Worm (Caenorhabditis elegans): ENCODE data around the gene rnp-1.
A peak's percentile ranks its signal among the peaks of the same experiment; 100 is the strongest.

rnp-1 gene

DNA sequence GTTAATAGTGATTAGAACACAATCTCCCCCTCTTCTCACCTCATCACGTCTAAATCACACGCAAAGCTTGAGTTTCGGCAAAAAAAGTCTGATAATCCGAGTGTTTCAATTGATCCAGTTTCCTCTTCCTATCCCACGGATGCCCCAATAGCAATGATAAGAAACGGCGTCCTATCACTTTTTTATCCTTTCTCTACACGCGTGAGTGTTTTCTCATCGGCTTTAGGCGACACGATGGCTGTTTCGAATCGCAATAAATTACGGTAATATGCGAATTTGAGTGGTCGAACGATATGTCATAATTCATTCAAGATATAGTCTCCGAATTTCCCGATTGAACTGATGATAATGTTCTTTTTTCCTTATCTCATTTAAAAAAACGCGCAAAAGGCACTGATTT, 7.4 kb downstream of the rnp-1 start:
- peak; percentile 82 for TF ChIP-seq nhr-43 (tag; optimal IDR thresholded peaks at IDR 0.05; ENCODE audit: poor library complexity, severe bottlenecking)
- no peak for TF ChIP-seq ztf-4 (tag; optimal IDR thresholded peaks at IDR 0.05)
- peak; percentile 16 for TF ChIP-seq nhr-25 (tag; optimal IDR thresholded peaks at IDR 0.05)
- no peak for TF ChIP-seq fkh-10 (GFP tag; optimal IDR thresholded peaks at IDR 0.05)
- TF ChIP-seq elt-2 (tag; optimal IDR thresholded peaks at IDR 0.05): no peak
- no peak for TF ChIP-seq nfya-1 (tag; optimal IDR thresholded peaks at IDR 0.05; ENCODE audit: insufficient read depth)
- TF ChIP-seq elt-3 (tag; optimal IDR thresholded peaks at IDR 0.05): peak in 1 of 3 experiments; percentile 55
- no peak for TF ChIP-seq skn-1 (tag; optimal IDR thresholded peaks at IDR 0.05)
- no peak for TF ChIP-seq fkh-2 (tag; optimal IDR thresholded peaks at IDR 0.05)
- peak; percentile 77 for TF ChIP-seq nhr-23 (tag; optimal IDR thresholded peaks at IDR 0.05)

- peak; percentile 44 for TF ChIP-seq elt-2 (tag; optimal IDR thresholded peaks at IDR 0.05)
- no peak for TF ChIP-seq nhr-25 (tag; optimal IDR thresholded peaks at IDR 0.05)
Observed at ce11 chrV:12208678-12209077, 16.6 kb downstream of the rnp-1 start.

DNA sequence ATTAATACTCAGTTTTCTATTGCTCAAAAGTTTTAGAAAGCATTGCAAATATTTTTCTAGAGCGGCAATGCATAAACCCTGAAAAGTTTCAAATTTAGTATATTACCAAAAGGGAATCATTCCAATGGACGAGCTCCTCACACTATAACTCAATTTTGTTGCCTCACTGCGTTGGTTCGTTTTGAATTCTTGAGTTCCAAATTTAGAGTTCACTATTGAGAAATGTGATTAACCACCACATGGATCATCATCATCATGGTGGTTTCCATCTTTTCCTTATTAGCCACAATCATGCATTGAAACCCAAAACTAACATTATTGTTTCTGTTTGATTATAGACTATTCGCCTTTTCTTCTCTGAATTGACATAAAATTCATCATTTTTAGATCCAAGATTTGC, 17.9 kb downstream of the rnp-1 start:
- TF ChIP-seq ceh-28 (tag; optimal IDR thresholded peaks at IDR 0.05) (no peak), fos-1 (tag; optimal IDR thresholded peaks at IDR 0.05) (no peak), nhr-43 (tag; optimal IDR thresholded peaks at IDR 0.05; ENCODE audit: poor library complexity, severe bottlenecking) (no peak), ama-1 (optimal IDR thresholded peaks at IDR 0.05) (no peak), ZK546.5 (tag; optimal IDR thresholded peaks at IDR 0.05) (no peak), unc-62 (GFP tag; optimal IDR thresholded peaks at IDR 0.05) (no peak), sea-2 (GFP tag; optimal IDR thresholded peaks at IDR 0.05) (no peak), hmg-11 (tag; optimal IDR thresholded peaks at IDR 0.05) (no peak), snpc-4 (tag; optimal IDR thresholded peaks at IDR 0.05) (no peak), nhr-25 (tag; optimal IDR thresholded peaks at IDR 0.05) (no peak), nhr-67 (tag; optimal IDR thresholded peaks at IDR 0.05) (no peak), nhr-28 (tag; optimal IDR thresholded peaks at IDR 0.05) (no peak), nhr-12 (tag; optimal IDR thresholded peaks at IDR 0.05) (no peak), ceh-82 (tag; optimal IDR thresholded peaks at IDR 0.05) (no peak)

DNA sequence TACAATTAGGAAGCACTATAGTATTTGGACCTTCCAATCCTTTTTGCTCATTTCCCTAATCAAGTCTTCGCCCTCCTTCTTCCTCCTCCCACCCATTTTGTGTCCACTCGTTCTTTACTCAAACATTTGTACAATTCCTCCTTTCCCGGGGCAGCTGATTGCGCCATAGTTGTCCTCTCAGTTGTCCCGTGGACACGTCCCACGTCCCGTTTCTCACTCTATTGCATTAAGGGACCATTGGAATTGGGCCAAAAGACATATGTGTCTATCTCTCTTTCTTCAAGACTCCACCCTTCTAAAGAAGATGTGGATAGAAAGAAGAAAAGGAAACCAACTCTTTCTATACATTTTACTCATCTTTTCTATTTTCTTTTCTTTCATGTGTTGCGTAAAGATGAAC, 19.0 kb downstream of the rnp-1 start:
- TF ChIP-seq fkh-10 (GFP tag; optimal IDR thresholded peaks at IDR 0.05) (peak; percentile 30), lsy-12 (tag; optimal IDR thresholded peaks at IDR 0.05) (no peak), fos-1 (tag; optimal IDR thresholded peaks at IDR 0.05) (no peak), nfya-1 (tag; optimal IDR thresholded peaks at IDR 0.05; ENCODE audit: insufficient read depth) (peak; percentile 11)

DNA sequence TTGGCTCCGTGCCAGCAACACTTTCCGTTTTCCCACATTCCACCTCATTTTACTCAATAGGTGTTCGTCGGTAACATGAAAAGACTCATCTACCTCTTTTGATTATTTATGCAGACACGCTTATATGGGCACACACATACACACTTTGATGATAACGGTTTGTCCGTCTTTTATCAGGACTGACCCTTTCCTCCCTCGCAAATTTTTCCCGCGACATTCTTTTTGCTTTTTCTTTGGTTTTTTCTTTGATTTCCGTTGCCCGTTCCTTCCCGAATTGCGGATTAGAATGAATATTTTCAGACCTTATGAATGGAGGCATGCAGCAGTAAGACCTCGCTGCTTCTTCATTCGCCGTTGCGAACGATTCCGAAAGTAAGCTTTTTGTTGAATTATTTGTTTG, 21.0 kb downstream of the rnp-1 start, which contains the start of gene vab-8:
Gene vab-8, plus strand, starts transcription at position 301 of the 400 bp plus-strand sequence.
- TF ChIP-seq egl-5 (tag; optimal IDR thresholded peaks at IDR 0.05): no peak
- peak; percentile 19 for TF ChIP-seq elt-2 (tag; optimal IDR thresholded peaks at IDR 0.05)

DNA sequence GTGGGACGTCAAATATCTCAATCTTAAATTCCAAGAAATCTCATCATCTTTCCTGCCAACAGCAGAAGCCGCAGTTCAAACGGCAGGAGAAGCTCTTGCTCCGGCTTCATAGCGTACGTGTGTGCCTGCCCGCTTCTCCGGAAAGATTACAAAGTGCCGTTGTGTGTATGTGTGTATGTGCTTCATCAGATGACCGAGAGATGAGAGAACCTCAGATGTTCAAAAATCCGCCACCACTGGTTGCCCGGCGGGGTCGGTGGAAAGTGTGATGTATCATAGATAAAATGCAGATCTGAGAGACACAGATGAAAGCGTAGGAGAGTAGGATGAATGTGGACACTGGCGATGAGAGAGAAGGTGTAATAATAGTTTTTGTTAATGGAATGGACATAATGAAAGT, 41.4 kb downstream of the rnp-1 start:
- no peak for TF ChIP-seq elt-1 (tag; optimal IDR thresholded peaks at IDR 0.05)
- TF ChIP-seq lin-39 (tag; optimal IDR thresholded peaks at IDR 0.05): peak; percentile 4

DNA sequence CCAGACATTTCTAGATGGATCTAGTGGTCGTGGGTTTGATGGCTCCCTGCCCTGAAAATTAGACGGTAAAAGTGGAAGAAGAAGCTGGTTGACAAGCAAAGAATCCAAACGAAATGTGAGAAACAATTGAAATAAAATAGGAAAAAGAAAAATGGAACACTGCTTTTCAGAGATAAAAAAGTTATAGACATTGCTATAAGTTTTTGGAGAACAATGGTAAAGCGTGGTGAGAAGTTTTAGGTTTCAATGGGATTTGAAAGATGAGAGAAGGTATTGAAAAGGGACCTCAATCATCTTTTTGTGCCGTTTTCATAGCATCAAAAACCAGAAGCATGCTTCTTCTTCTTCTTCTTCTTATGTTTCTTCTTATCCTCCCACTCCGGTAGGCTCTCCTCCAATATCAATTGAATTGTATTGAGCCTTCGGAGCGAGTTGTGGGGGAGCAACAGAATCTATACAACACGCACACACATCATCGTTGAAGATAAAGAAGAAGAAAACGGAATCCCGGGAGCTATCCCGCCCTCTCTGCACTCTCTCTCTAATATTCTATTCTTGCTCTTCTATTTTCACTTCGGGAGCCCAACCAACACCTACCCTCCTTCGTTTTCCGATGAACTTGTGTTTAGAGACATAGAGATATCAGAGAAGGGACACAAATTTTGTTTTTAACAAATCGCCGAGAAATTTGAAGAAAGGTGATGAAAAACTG, 42.4 kb downstream of the rnp-1 start, which contains the start of gene myo-3:
Gene myo-3, minus strand, starts transcription at position 51 of the 712 bp plus-strand sequence.
- TF ChIP-seq tbx-2 (tag; optimal IDR thresholded peaks at IDR 0.05) (no peak), egl-5 (tag; optimal IDR thresholded peaks at IDR 0.05) (no peak), mdl-1 (tag; optimal IDR thresholded peaks at IDR 0.05) (no peak), nhr-43 (tag; optimal IDR thresholded peaks at IDR 0.05; ENCODE audit: poor library complexity, severe bottlenecking) (no peak), nhr-28 (tag; optimal IDR thresholded peaks at IDR 0.05) (no peak), jun-1 (tag; optimal IDR thresholded peaks at IDR 0.05) (no peak), unc-39 (tag; optimal IDR thresholded peaks at IDR 0.05) (no peak), nhr-67 (tag; optimal IDR thresholded peaks at IDR 0.05) (no peak), nhr-11 (tag; optimal IDR thresholded peaks at IDR 0.05) (no peak), ama-1 (optimal IDR thresholded peaks at IDR 0.05) (no peak), nhr-12 (tag; optimal IDR thresholded peaks at IDR 0.05) (no peak), aly-2 (tag; optimal IDR thresholded peaks at IDR 0.05) (no peak), nhr-23 (tag; optimal IDR thresholded peaks at IDR 0.05) (no peak), lin-15B (tag; optimal IDR thresholded peaks at IDR 0.05) (no peak), pqm-1 (tag; optimal IDR thresholded peaks at IDR 0.05) (no peak)

Data from whole organism, L3 larva.